Fruit fly (Drosophila melanogaster): ENCODE data around the gene CG32447.

Gene CG32447

DNA sequence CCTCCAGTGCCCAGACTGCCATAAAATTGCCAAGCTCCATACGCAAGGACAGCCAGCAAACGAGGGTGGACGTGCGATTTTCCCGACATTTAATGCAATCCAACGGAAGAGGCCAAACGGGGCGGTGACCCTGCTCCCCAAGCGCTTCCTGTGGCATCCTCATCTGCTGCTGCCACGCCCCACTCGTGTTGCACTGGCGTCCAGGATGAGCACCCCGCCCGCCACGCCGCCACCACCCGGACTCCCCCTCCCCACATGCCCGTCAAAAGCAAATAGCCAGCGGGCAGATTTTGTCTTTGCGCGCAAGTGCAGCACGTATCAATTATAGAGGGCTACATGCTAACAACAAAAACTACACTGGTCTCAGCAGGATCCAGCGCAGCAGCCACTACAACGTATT, 12.1 kb upstream of the CG32447 start:
- no peak for TF ChIP-seq CG17801 (GFP tag; optimal IDR thresholded peaks at IDR 0.05; ENCODE audit: partially characterized antibody)

DNA sequence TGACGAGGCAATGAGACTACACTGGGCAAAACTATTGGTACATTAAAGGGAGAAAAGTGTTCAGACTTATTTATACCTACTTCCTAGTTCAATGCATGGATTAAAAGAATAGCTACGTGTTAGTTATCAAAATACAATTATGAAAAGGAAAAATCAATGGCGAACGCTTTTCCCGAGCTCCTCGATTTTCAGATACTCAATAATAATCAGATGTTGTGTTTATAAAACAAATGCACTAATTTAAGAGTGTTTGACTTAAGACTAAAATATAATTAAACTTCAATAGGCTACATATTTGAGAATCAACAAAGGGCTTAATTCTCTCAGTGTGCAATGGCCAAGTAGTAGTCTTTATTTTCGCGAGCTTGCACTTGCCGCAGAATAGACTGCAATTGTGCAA, 9.8 kb upstream of the CG32447 start:
- TF ChIP-seq CG17801 (GFP tag; optimal IDR thresholded peaks at IDR 0.05; ENCODE audit: partially characterized antibody), result no peak

DNA sequence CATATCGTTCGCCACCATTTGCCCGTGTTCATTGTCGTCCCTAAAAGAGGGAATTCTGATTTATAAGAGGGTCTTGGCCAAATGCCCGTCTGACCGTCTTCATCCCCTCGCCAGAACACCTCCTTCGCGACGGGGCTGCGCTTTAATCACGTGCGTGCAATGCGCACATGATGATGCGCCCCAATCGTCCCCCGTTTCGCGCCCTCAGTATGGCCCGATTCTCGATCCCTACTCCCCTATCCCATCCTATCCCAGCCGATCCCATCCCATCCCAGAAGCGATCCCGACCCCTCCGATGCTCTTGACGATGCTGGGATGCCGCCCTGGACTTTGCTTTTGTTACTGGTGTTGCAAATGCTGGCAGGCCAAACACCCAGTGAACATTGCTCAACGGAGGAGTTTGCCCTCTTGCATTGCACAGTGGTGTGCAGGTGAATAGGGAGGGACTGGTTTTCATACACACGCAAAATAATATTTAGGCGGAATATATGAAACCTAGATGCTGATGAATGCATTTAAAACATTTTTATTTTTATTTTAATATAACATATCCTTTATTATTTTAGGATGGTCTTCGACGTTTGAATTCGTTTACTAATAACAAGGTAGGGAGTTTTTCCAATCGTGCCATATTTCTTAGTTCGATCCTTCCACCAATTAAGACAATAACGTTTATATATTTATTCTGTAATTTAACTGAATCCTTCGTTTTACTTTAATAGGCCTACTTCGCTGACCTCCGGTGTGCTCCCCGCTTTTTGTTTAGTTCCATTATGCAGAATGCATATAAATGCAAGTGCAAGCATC, 3.8 kb upstream of the CG32447 start:
- TF ChIP-seq CG17801 (GFP tag; optimal IDR thresholded peaks at IDR 0.05; ENCODE audit: partially characterized antibody), result no peak

DNA sequence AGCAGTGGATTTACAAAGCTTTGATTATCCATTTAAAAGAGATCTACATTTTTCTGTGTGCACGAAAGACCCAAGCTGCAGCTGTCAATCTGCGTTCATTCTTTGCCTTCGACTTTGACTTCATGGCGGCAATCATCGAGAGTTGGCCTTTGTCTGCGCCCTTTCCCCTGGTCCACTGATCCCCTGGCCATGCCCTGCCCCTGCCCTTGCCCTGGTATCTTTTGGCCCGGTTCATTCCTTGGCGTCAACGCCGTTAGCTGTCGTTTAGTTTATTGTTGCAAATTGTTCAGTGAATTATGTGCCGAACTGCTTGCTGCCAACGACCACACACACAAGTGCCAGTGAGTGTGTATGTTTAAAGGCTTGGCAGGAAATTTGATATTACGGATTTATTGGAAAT, 5.2 kb downstream of the CG32447 start:
- no peak for TF ChIP-seq CG17801 (GFP tag; optimal IDR thresholded peaks at IDR 0.05; ENCODE audit: partially characterized antibody)

- TF ChIP-seq CG17801 (GFP tag; optimal IDR thresholded peaks at IDR 0.05; ENCODE audit: partially characterized antibody), result no peak
Observed at dm6 chr3L:21700052-21700451, 6.1 kb downstream of the CG32447 start.

- TF ChIP-seq CG17801 (GFP tag; optimal IDR thresholded peaks at IDR 0.05; ENCODE audit: partially characterized antibody), result no peak
Observed at dm6 chr3L:21694647-21695046, 11.5 kb downstream of the CG32447 start.

dm6 chr3L:21688607-21689129, 17.5 kb downstream of the CG32447 start:
- no peak for TF ChIP-seq CG17801 (GFP tag; optimal IDR thresholded peaks at IDR 0.05; ENCODE audit: partially characterized antibody)

- no peak for TF ChIP-seq CG17801 (GFP tag; optimal IDR thresholded peaks at IDR 0.05; ENCODE audit: partially characterized antibody)
Observed at dm6 chr3L:21685753-21686152, 20.4 kb downstream of the CG32447 start.

DNA sequence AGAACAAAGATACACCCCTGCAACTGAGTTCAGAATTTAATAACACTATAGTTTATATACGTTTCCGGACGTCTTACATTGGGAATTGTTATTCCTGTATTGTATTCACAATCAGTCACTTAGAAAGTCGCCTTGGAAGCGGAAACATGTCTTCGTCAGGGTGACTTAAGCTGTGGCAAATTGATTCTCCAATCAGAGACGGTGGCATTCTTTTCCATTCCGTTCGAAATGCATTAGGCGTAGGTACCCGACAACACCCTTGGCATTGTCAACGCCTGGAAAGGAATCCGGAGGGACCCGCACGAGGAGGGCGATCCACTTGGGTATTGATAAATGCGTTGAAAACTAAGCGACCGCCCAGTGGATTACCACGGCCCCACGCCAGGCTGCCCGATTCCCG, 22.2 kb downstream of the CG32447 start, which contains the start of gene Sfp78E:
Gene Sfp78E, minus strand, starts transcription at position 101 of the 400 bp plus-strand sequence.
- no peak for TF ChIP-seq CG17801 (GFP tag; optimal IDR thresholded peaks at IDR 0.05; ENCODE audit: partially characterized antibody)

DNA sequence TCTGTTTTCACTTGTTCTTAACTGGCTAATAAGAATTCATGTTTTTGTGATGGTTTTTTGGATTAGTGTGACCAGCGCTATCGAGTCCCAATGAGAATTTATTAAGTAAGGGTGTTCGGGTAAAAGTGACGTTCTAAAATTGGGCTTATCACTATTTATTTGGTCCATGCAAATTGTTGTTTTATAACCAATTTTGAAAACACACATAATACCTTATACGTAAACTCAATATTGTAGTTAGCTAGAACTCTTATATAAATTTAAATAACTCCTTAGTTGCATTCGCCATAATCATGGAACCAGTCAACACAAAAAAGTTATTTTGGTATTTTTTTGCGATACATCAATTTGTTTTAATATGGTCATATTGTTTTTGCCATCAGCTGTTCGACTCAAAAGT, 26.5 kb downstream of the CG32447 start, which contains the start of the genes Als2 and CG11248:
Gene Als2, minus strand, starts transcription at position 69 of the 400 bp plus-strand sequence.
Gene CG11248, plus strand, starts transcription at position 364 of the 400 bp plus-strand sequence.
- peak; percentile 60 for TF ChIP-seq CG17801 (GFP tag; optimal IDR thresholded peaks at IDR 0.05; ENCODE audit: partially characterized antibody)

DNA sequence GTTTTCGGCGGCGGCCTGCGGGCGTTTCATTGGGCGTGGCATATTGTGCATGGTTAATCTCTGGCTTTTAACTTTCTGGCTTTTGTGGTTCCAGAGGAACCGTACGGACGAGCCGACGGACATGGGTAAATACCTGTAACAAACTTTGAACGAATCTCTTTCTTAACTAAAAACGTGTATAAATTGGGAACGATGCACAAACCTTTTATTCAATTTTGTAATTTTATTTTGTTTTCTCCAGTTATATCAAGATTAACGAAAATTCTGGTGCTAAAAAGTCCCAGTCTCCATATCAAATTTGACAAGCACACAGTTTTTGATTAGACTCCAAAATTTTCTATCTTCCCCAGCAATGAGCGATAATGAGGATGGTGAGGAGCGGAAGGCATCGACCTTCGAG, 34.3 kb downstream of the CG32447 start, which contains the start of gene CG11249:
Gene CG11249, plus strand, starts transcription at position 301 of the 400 bp plus-strand sequence.
- TF ChIP-seq CG17801 (GFP tag; optimal IDR thresholded peaks at IDR 0.05; ENCODE audit: partially characterized antibody), result no peak

dm6 chr3L:21667530-21667929, 38.6 kb downstream of the CG32447 start:
- no peak for TF ChIP-seq CG17801 (GFP tag; optimal IDR thresholded peaks at IDR 0.05; ENCODE audit: partially characterized antibody)

DNA sequence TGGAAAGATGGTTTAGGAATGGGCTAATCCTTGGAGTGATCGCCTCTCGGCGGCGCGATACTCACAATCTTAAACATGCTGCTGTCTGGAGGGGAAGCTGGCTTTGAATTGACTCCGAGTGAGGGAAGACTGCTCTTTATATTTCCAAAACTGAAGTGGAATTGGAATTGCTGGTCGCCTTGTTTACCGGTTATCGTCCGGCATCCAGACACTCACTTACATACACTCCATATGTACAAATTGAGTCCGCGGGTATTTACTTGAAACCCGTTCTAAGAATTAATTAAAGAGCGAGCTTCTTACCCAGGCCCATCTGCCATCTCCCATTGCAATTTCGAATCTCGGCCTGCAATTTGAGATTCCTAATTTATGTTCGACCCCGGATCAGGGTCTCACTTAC, 39.3 kb downstream of the CG32447 start, which contains the start of gene Cpr78E:
Gene Cpr78E, minus strand, starts transcription at position 101 of the 400 bp plus-strand sequence.
- no peak for TF ChIP-seq CG17801 (GFP tag; optimal IDR thresholded peaks at IDR 0.05; ENCODE audit: partially characterized antibody)

DNA sequence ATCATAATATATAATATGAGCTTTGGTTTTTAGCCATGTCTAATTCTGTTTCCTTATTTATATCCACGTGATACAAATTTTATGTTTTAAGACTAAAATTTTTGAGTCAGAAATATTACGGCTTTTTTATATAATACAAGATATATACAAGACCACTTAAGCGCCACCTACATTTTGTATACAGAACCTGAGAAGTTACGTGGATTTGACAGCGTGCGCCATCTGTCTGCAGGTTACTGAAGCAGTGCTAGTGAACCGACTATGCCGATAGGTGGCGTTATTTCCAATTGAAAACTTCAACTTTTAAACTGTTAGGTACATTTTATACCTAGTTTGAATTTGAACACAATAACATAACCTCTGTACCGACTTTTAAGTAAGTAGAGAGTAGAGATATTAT, 53.4 kb downstream of the CG32447 start:
- peak; percentile 13 for TF ChIP-seq CG17801 (GFP tag; optimal IDR thresholded peaks at IDR 0.05; ENCODE audit: partially characterized antibody)

DNA sequence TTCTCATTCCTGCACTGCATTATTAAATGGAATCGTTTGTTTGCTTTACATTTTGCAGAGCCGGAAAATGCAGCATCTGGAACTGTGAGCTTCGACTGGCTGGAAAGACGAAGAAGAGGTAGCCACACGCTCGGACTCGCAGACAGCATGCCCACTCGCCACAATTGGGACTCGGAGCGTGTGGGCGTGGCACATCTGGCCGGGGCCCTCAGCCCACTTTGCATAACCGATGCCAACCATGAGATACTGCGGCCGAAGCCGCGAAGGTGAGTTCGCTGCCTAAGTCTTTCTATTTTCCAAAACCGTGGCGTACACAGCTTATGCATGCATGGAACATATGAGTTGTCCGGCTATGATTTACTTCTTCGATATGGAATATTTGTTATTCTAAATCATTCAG, 54.0 kb downstream of the CG32447 start:
- no peak for TF ChIP-seq CG17801 (GFP tag; optimal IDR thresholded peaks at IDR 0.05; ENCODE audit: partially characterized antibody)

- no peak for TF ChIP-seq CG17801 (GFP tag; optimal IDR thresholded peaks at IDR 0.05; ENCODE audit: partially characterized antibody)
Observed at dm6 chr3L:21651412-21651811, 54.8 kb downstream of the CG32447 start.

Data from ovary, adult (tissue).